Worm (Caenorhabditis elegans): Measurements from ENCODE around the gene F57B9.1.

Gene F57B9.1

ce11 chrIII:6969781-6970342 is 8.0 kb downstream of the F57B9.1 start (continued):
- no peak for TF ChIP-seq nhr-41 (GFP tag; IDR thresholded peaks at IDR 0.05)
- TF ChIP-seq mxl-3 (GFP tag; optimal IDR thresholded peaks at IDR 0.05) = no peak
- TF ChIP-seq ctbp-1 (GFP tag; IDR thresholded peaks at IDR 0.05) = no peak
- TF ChIP-seq ZK337.2 (GFP tag; IDR thresholded peaks at IDR 0.05) = no peak
- peak; percentile 76 for TF ChIP-seq arid-1 (GFP tag; conservative IDR thresholded peaks at IDR 0.05)
- TF ChIP-seq zfp-3 (GFP tag; conservative IDR thresholded peaks at IDR 0.05) = peak; percentile 34; the same call in 1 of the 2 replicates
- 0 out of 2 replicates have a peak, but pooled peaks have one; percentile 24 for TF ChIP-seq Y75B8A.6 (GFP tag; IDR thresholded peaks at IDR 0.05)
- no peak for TF ChIP-seq ces-1 (GFP tag; optimal IDR thresholded peaks at IDR 0.05)
- TF ChIP-seq ceh-20 (GFP tag; IDR thresholded peaks at IDR 0.05) = no peak
- TF ChIP-seq dmd-6 (GFP tag; IDR thresholded peaks at IDR 0.05) = no peak
- peak; percentile 52; the same call in 1 of the 2 replicates for TF ChIP-seq T26A8.4 (GFP tag; IDR thresholded peaks at IDR 0.05)

- TF ChIP-seq set-16 (GFP tag; IDR thresholded peaks at IDR 0.05) (peak; percentile 51), snpc-1.2 (GFP tag; IDR thresholded peaks at IDR 0.05) (peak; percentile 58), T20F7.1 (GFP tag; optimal IDR thresholded peaks at IDR 0.05) (no peak)
These were observed 8.9 kb downstream of the F57B9.1 start for ce11 chrIII:6970744-6971143.

- TF ChIP-seq dve-1 (tag; optimal IDR thresholded peaks at IDR 0.05; ENCODE audit: insufficient read depth) (peak; percentile 99), nhr-25 (tag; optimal IDR thresholded peaks at IDR 0.05; ENCODE audit: borderline replicate concordance, insufficient read depth) (peak; percentile 95), aly-2 (tag; optimal IDR thresholded peaks at IDR 0.05) (no peak), zfp-2 (tag; optimal IDR thresholded peaks at IDR 0.05) (peak; percentile 96), tra-1 (GFP tag; IDR thresholded peaks at IDR 0.05) (peak; percentile 36; the same call in 1 of the 2 replicates), ces-1 (GFP tag; optimal IDR thresholded peaks at IDR 0.05) (peak; percentile 54), nhr-6 (tag; optimal IDR thresholded peaks at IDR 0.05) (peak; percentile 96), T20F7.1 (GFP tag; optimal IDR thresholded peaks at IDR 0.05) (peak; percentile 97), lsy-2 (tag; optimal IDR thresholded peaks at IDR 0.05) (peak; percentile 98 to 100), egl-27 (tag; optimal IDR thresholded peaks at IDR 0.05) (no peak), lin-38 (GFP tag; IDR thresholded peaks at IDR 0.05) (peak; percentile 90), lin-13 (GFP tag; optimal IDR thresholded peaks at IDR 0.05) (peak; percentile 93), fos-1 (tag; optimal IDR thresholded peaks at IDR 0.05) (no peak), daf-8 (GFP tag; IDR thresholded peaks at IDR 0.05) (no peak), nhr-111 (GFP tag; optimal IDR thresholded peaks at IDR 0.05) (no peak), T26A8.4 (GFP tag; IDR thresholded peaks at IDR 0.05) (peak; percentile 85), pha-4 (GFP tag; IDR thresholded peaks at IDR 0.05) (peak; percentile 76), pha-4 (tag; optimal IDR thresholded peaks at IDR 0.05) (peak; percentile 99), attf-4 (tag; optimal IDR thresholded peaks at IDR 0.05) (no peak), ctbp-1 (GFP tag; IDR thresholded peaks at IDR 0.05) (peak; percentile 78), ceh-44 (GFP tag; IDR thresholded peaks at IDR 0.05) (no peak), mdl-1 (tag; optimal IDR thresholded peaks at IDR 0.05) (peak; percentile 24 to 91), Y5F2A.4 (GFP tag; optimal IDR thresholded peaks at IDR 0.05) (peak; percentile 13), rbr-2 (tag; optimal IDR thresholded peaks at IDR 0.05) (peak; percentile 94), ZK546.5 (tag; optimal IDR thresholded peaks at IDR 0.05) (peak; percentile 79 to 99), F10B5.3 (tag; optimal IDR thresholded peaks at IDR 0.05) (peak; percentile 65), cey-2 (tag; optimal IDR thresholded peaks at IDR 0.05; ENCODE audit: borderline replicate concordance, insufficient read depth) (no peak), arid-1 (GFP tag; conservative IDR thresholded peaks at IDR 0.05) (peak; percentile 87), daf-16 (GFP tag; optimal IDR thresholded peaks at IDR 0.05) (peak; percentile 22 to 34), daf-16 (tag; optimal IDR thresholded peaks at IDR 0.05) (peak; percentile 86), pqm-1 (tag; optimal IDR thresholded peaks at IDR 0.05) (peak; percentile 41), unc-130 (GFP tag; optimal IDR thresholded peaks at IDR 0.05) (peak; percentile 87), ceh-20 (GFP tag; IDR thresholded peaks at IDR 0.05) (peak; percentile 85), ceh-32 (tag; optimal IDR thresholded peaks at IDR 0.05; ENCODE audit: poor library complexity) (no peak), zfp-3 (GFP tag; conservative IDR thresholded peaks at IDR 0.05) (peak; percentile 81), hif-1 (tag; optimal IDR thresholded peaks at IDR 0.05) (peak; percentile 68 to 93), madf-5 (GFP tag; IDR thresholded peaks at IDR 0.05) (no peak)
These were observed 9.9 kb downstream of the F57B9.1 start, which contains the start of the genes eef-1A.1 and rfc-4 for ce11 chrIII:6971662-6972284. Gene eef-1A.1 (minus strand): TSS chrIII:6971712. Gene rfc-4 (plus strand): TSS chrIII:6972253.
